Fruit fly (Drosophila melanogaster): ENCODE data around the gene Prosbeta2.

- TF ChIP-seq CG8478 (optimal IDR thresholded peaks at IDR 0.05) = no peak
- no peak for TF ChIP-seq CTCF (optimal IDR thresholded peaks at IDR 0.05)
Observed at dm6 chr3L:15034714-15035076, 34.9 kb downstream of the Prosbeta2 start.

Measured in S2 (cell line).